Worm (Caenorhabditis elegans) whole organism, L3 larva: ENCODE data around the gene mtl-2.

ENCODE experiments used
- R02D3.7 ChIP-seq: fragments of 150-350 bp; optimal IDR thresholded peaks from 2 replicates; lab custom pipeline; 2014; ENCODE audit warnings: missing biosample characterization, missing genetic modification characterization
- ZK546.5 ChIP-seq: sonication (generic microtip); optimal IDR thresholded peaks from 2 replicates; lab custom pipeline; 2017; ENCODE audit warnings: missing biosample characterization, missing genetic modification characterization
- ama-1 ChIP-seq: fragments of 150-350 bp; optimal IDR thresholded peaks from 2 replicates; lab custom pipeline; 2018
- ceh-28 ChIP-seq: fragments of 150-350 bp; optimal IDR thresholded peaks from 2 replicates; lab custom pipeline; 2014; ENCODE audit warnings: missing biosample characterization, missing genetic modification reagents, missing genetic modification characterization
- ceh-9 ChIP-seq: sonication (generic microtip); optimal IDR thresholded peaks from 2 replicates; lab custom pipeline; 2018; ENCODE audit warnings: missing biosample characterization, missing genetic modification characterization
- elt-3 ChIP-seq, 3 experiments: fragments of 150-350 bp in 1 of 3; sonication (generic microtip) in 2 of 3; optimal IDR thresholded peaks; 2 replicates in 2 of 3; 4 replicates in 1 of 3; lab custom pipeline; 2014 to 2017; ENCODE audit warnings: missing biosample characterization in 3 of 3, missing genetic modification characterization in 3 of 3
- fos-1 ChIP-seq: fragments of 150-350 bp; optimal IDR thresholded peaks from 2 replicates; lab custom pipeline; 2014; ENCODE audit warnings: missing biosample characterization, missing genetic modification characterization
- lin-39 ChIP-seq: fragments of 150-350 bp; optimal IDR thresholded peaks from 2 replicates; lab custom pipeline; 2018; ENCODE audit warnings: missing biosample characterization, missing genetic modification reagents, missing genetic modification characterization
- lsy-12 ChIP-seq: sonication (generic microtip); optimal IDR thresholded peaks from 2 replicates; lab custom pipeline; 2016; ENCODE audit warnings: mild to moderate bottlenecking, missing genetic modification characterization, missing compliant biosample characterization
- mdl-1 ChIP-seq: fragments of 150-350 bp; optimal IDR thresholded peaks from 2 replicates; lab custom pipeline; 2014; ENCODE audit warnings: missing biosample characterization, missing genetic modification characterization
- nhr-11 ChIP-seq: fragments of 150-350 bp; optimal IDR thresholded peaks from 2 replicates; lab custom pipeline; 2014; ENCODE audit warnings: missing biosample characterization, missing genetic modification characterization
- nhr-12 ChIP-seq: fragments of 150-350 bp; optimal IDR thresholded peaks from 2 replicates; lab custom pipeline; 2014; ENCODE audit warnings: missing biosample characterization, missing genetic modification characterization
- nhr-25 ChIP-seq: sonication (generic microtip); optimal IDR thresholded peaks from 2 replicates; lab custom pipeline; 2017; ENCODE audit warnings: missing biosample characterization, missing genetic modification characterization
- nhr-28 ChIP-seq: fragments of 150-350 bp; optimal IDR thresholded peaks from 2 replicates; lab custom pipeline; 2014; ENCODE audit warnings: missing biosample characterization, missing genetic modification characterization
- skn-1 ChIP-seq: fragments of 150-350 bp; optimal IDR thresholded peaks from 2 replicates; lab custom pipeline; 2014; ENCODE audit warnings: missing biosample characterization, missing genetic modification characterization
- snpc-4 ChIP-seq: fragments of 150-350 bp; optimal IDR thresholded peaks from 2 replicates; lab custom pipeline; 2014; ENCODE audit warnings: missing biosample characterization, missing genetic modification characterization
- unc-39 ChIP-seq: sonication (generic microtip); optimal IDR thresholded peaks from 4 replicates; lab custom pipeline; 2017; ENCODE audit warnings: missing biosample characterization, missing genetic modification characterization
- ztf-11 ChIP-seq: fragments of 150-350 bp; optimal IDR thresholded peaks from 2 replicates; lab custom pipeline; 2014; ENCODE audit warnings: missing biosample characterization, missing genetic modification characterization
- ztf-4 ChIP-seq: fragments of 150-350 bp; optimal IDR thresholded peaks from 2 replicates; lab custom pipeline; 2014; ENCODE audit warnings: missing biosample characterization, missing genetic modification characterization

The mtl-2 gene

DNA sequence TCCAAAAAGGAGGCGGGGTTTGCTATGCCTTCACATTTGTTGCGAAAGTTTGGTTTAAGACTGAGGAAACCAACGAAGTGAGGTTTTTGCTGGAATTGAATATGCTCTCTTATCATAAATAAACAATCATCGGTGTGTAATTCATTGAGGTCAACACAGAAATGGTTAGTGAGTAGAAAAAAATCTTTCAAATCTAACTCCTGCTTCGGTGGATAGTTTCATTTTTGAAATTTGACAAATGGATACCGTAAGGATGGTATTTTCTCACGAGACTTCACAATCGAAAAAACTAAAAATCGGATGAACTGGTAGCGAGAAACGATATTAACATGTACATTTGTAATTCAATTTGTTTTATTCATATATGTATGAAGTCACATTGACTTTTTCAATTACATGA lies 37.7 kb downstream of the mtl-2 start, which contains the start of gene eol-1:
Gene eol-1 (minus strand): TSS at position 101 of the 400 bp plus-strand sequence.
- TF ChIP-seq ceh-9 (no peak), nhr-28 (no peak), nhr-12 (tag; lab: Kevin White, UChicago) (no peak), nhr-25 (tag; lab: Kevin White, UChicago) (no peak), ceh-28 (tag; lab: Kevin White, UChicago) (no peak), fos-1 (tag; lab: Kevin White, UChicago) (no peak), mdl-1 (tag; lab: Kevin White, UChicago) (no peak), unc-39 (tag; lab: Kevin White, UChicago) (no peak), ama-1 (no peak), snpc-4 (tag; lab: Kevin White, UChicago) (no peak), lsy-12 (tag; lab: Kevin White, UChicago) (no peak), R02D3.7 (tag; lab: Kevin White, UChicago) (no peak), skn-1 (tag; lab: Kevin White, UChicago) (no peak), ztf-4 (no peak), ztf-11 (tag; lab: Kevin White, UChicago) (no peak), ZK546.5 (tag; lab: Kevin White, UChicago) (no peak), elt-3 (tag; optimal IDR thresholded peaks at IDR 0.05; lab: Kevin White, UChicago) (no peak), nhr-11 (tag; lab: Kevin White, UChicago) (no peak), lin-39 (no peak)
